Fruit fly (Drosophila melanogaster) whole organism, embryonic: Measurements from ENCODE around the gene CG34290.

Experiments used
- Abd-B ChIP-seq: fragments of 200-800 bp; sonication (Bioruptor generic); optimal IDR thresholded peaks from 2 replicates; lab custom pipeline; 2018; ENCODE audit warnings: missing biosample characterization, mild to moderate bottlenecking, missing genetic modification characterization, moderate library complexity
- CG10274 ChIP-seq: fragments of 200-800 bp; sonication (Bioruptor generic); optimal IDR thresholded peaks from 3 replicates; lab custom pipeline; 2017; ENCODE audit warnings: missing biosample characterization, mild to moderate bottlenecking, missing genetic modification characterization
- CG10565 ChIP-seq: fragments of 200-800 bp; sonication (Bioruptor generic); optimal IDR thresholded peaks from 3 replicates; lab custom pipeline; 2016; ENCODE audit warnings: missing biosample characterization, mild to moderate bottlenecking, missing genetic modification characterization
- CG10979 ChIP-seq: fragments of 200-800 bp; sonication (Bioruptor generic); optimal IDR thresholded peaks from 2 replicates; lab custom pipeline; 2018; ENCODE audit warnings: missing biosample characterization, mild to moderate bottlenecking, missing genetic modification characterization, moderate library complexity
- CG11695 ChIP-seq: fragments of 200-800 bp; sonication (Bioruptor generic); IDR thresholded peaks from 3 replicates; pipeline ENCODE4 v1.3.6; 2022; ENCODE audit warnings: missing biosample characterization, missing genetic modification characterization
- CG13775 ChIP-seq: fragments of 200-800 bp; sonication (Bioruptor generic); optimal IDR thresholded peaks from 3 replicates; lab custom pipeline; 2017; ENCODE audit warnings: missing biosample characterization, mild to moderate bottlenecking, missing genetic modification characterization
- CG15011 ChIP-seq: fragments of 200-800 bp; sonication (Bioruptor generic); optimal IDR thresholded peaks from 3 replicates; lab custom pipeline; 2018; ENCODE audit warnings: missing biosample characterization, mild to moderate bottlenecking, missing genetic modification characterization
- CG1602 ChIP-seq: fragments of 200-800 bp; sonication (Bioruptor generic); optimal IDR thresholded peaks from 3 replicates; lab custom pipeline; 2016; ENCODE audit warnings: missing biosample characterization, missing genetic modification characterization
- CG16863 ChIP-seq: fragments of 200-800 bp; sonication (Bioruptor generic); optimal IDR thresholded peaks from 3 replicates; lab custom pipeline; 2016; ENCODE audit warnings: missing biosample characterization, missing genetic modification characterization
- CG17359 ChIP-seq: fragments of 200-800 bp; sonication (Bioruptor generic); optimal IDR thresholded peaks from 3 replicates; lab custom pipeline; 2018; ENCODE audit warnings: missing biosample characterization, mild to moderate bottlenecking, missing genetic modification characterization, moderate library complexity
- CG17385 ChIP-seq: fragments of 200-800 bp; sonication (Bioruptor generic); optimal IDR thresholded peaks from 3 replicates; lab custom pipeline; 2018; ENCODE audit warnings: missing biosample characterization, mild to moderate bottlenecking, missing genetic modification characterization
- CG17912 ChIP-seq: fragments of 200-800 bp; sonication (Bioruptor generic); optimal IDR thresholded peaks from 2 replicates; lab custom pipeline; 2018; ENCODE audit warnings: missing biosample characterization, mild to moderate bottlenecking, missing genetic modification characterization
- CG18599 ChIP-seq: fragments of 200-800 bp; sonication (Bioruptor generic); optimal IDR thresholded peaks from 3 replicates; lab custom pipeline; 2017; ENCODE audit warnings: missing biosample characterization, missing genetic modification characterization, mild to moderate bottlenecking, moderate library complexity, missing genetic modification reagents
- CG3726 ChIP-seq: fragments of 200-800 bp; sonication (Bioruptor generic); IDR thresholded peaks from 3 replicates; pipeline ENCODE4, ENCODE4 v1.3.6; 2022; ENCODE audit warnings: missing biosample characterization, missing genetic modification characterization
- CG43689 ChIP-seq: fragments of 200-800 bp; sonication (Bioruptor generic); IDR thresholded peaks from 2 replicates; pipeline ENCODE4 v1.3.6; 2022; ENCODE audit warnings: missing biosample characterization, missing genetic modification characterization
- CG6272 ChIP-seq: fragments of 200-800 bp; sonication (Bioruptor generic); IDR thresholded peaks from 2 replicates; pipeline ENCODE4 v1.3.6; 2022; ENCODE audit warnings: missing biosample characterization, missing genetic modification characterization
- CG8388 ChIP-seq: fragments of 200-800 bp; sonication (Bioruptor generic); optimal IDR thresholded peaks from 2 replicates; lab custom pipeline; 2019; ENCODE audit warnings: missing biosample characterization, mild to moderate bottlenecking, missing genetic modification characterization, moderate library complexity
- Camta ChIP-seq: fragments of 200-800 bp; sonication (Bioruptor generic); optimal IDR thresholded peaks from 2 replicates; lab custom pipeline; 2016; ENCODE audit warnings: missing biosample characterization, missing genetic modification characterization
- D ChIP-seq, 2 experiments: fragments of 200-800 bp in 1 of 2; fragments of >200 bp in 1 of 2; sonication (Bioruptor generic) in 1 of 2; optimal IDR thresholded peaks; 2 replicates in 1 of 2; 3 replicates in 1 of 2; lab custom pipeline; 2017; ENCODE audit warnings: mild to moderate bottlenecking in 1 of 2, missing biosample characterization in 1 of 2, missing genetic modification characterization in 1 of 2, missing genetic modification reagents in 1 of 2
- Gug ChIP-seq: fragments of 200-800 bp; sonication (Bioruptor generic); IDR thresholded peaks from 4 replicates; pipeline ENCODE4 v1.3.6; 2022; ENCODE audit warnings: missing biosample characterization, missing genetic modification characterization
- HHEX ChIP-seq: fragments of 200-800 bp; sonication (Bioruptor generic); optimal IDR thresholded peaks from 3 replicates; lab custom pipeline; 2017; ENCODE audit warnings: missing biosample characterization, mild to moderate bottlenecking, missing genetic modification characterization, missing genetic modification reagents
- Hmr ChIP-seq: fragments of 200-800 bp; sonication (Bioruptor generic); optimal IDR thresholded peaks from 3 replicates; lab custom pipeline; 2017; ENCODE audit warnings: mild to moderate bottlenecking, missing biosample characterization, missing genetic modification reagents, missing genetic modification characterization
- Hmx ChIP-seq: fragments of 200-800 bp; sonication (Bioruptor generic); optimal IDR thresholded peaks from 2 replicates; lab custom pipeline; 2016; ENCODE audit warnings: missing biosample characterization, missing genetic modification characterization
- Med ChIP-seq: fragments of 200-800 bp; sonication (Bioruptor generic); peaks from one replicate; lab custom pipeline; 2016; ENCODE audit warnings: missing biosample characterization, missing genetic modification characterization, mild to moderate bottlenecking, inconsistent platforms, moderate library complexity
- Ravus ChIP-seq: fragments of 200-800 bp; sonication (Bioruptor generic); IDR thresholded peaks from 2 replicates; pipeline ENCODE4 v1.3.6; 2022; ENCODE audit warnings: missing biosample characterization, missing genetic modification characterization
- Ssrp ChIP-seq: fragments of 200-800 bp; sonication (Bioruptor generic); optimal IDR thresholded peaks from 2 replicates; lab custom pipeline; 2018; ENCODE audit warnings: missing biosample characterization, mild to moderate bottlenecking, missing genetic modification characterization, moderate library complexity
- ab ChIP-seq: fragments of 200-800 bp; sonication (Bioruptor generic); optimal IDR thresholded peaks from 2 replicates; lab custom pipeline; 2016; ENCODE audit warnings: missing biosample characterization, missing genetic modification characterization
- cg ChIP-seq: fragments of 200-800 bp; sonication (Bioruptor generic); optimal IDR thresholded peaks from 3 replicates; lab custom pipeline; 2019; ENCODE audit warnings: missing biosample characterization, mild to moderate bottlenecking, missing genetic modification characterization, moderate library complexity
- chn ChIP-seq: fragments of 200-800 bp; sonication (Bioruptor generic); optimal IDR thresholded peaks from 2 replicates; lab custom pipeline; 2016; ENCODE audit warnings: missing biosample characterization, missing genetic modification characterization
- kni ChIP-seq: fragments of 200-800 bp; sonication (Bioruptor generic); optimal IDR thresholded peaks from 3 replicates; lab custom pipeline; 2017; ENCODE audit warnings: mild to moderate bottlenecking, missing biosample characterization, missing genetic modification reagents, missing genetic modification characterization
- maf-S ChIP-seq: fragments of 200-800 bp; sonication (Bioruptor generic); optimal IDR thresholded peaks from 2 replicates; lab custom pipeline; 2016; ENCODE audit warnings: missing biosample characterization, missing genetic modification characterization
- pum ChIP-seq: fragments of 200-800 bp; sonication (Bioruptor generic); optimal IDR thresholded peaks from 2 replicates; lab custom pipeline; 2016; ENCODE audit warnings: missing biosample characterization, missing genetic modification characterization
- schlank ChIP-seq: fragments of 200-800 bp; sonication (Bioruptor generic); optimal IDR thresholded peaks from 2 replicates; lab custom pipeline; 2018; ENCODE audit warnings: missing biosample characterization, mild to moderate bottlenecking, missing genetic modification characterization
- shn ChIP-seq: fragments of 200-800 bp; sonication (Bioruptor generic); optimal IDR thresholded peaks from 3 replicates; lab custom pipeline; 2016; ENCODE audit warnings: missing biosample characterization, missing genetic modification characterization

Gene CG34290

dm6 chr3R:24252494-24252893, 37.1 kb downstream of the CG34290 start, which contains the start of gene beta-PheRS (continued):
- TF ChIP-seq D (optimal IDR thresholded peaks at IDR 0.05; lab: Kevin White, UChicago) (no peak), D (GFP tag; optimal IDR thresholded peaks at IDR 0.05; lab: Kevin White, UChicago) (no peak), CG10274 (GFP tag; lab: Kevin White, UChicago) (no peak), CG16863 (GFP tag; lab: Kevin White, UChicago) (peak; percentile 13), maf-S (GFP tag; lab: Kevin White, UChicago) (peak; percentile 47), CG8388 (peak; percentile 86), CG10979 (peak; percentile 42), CG11695 (GFP tag; lab: Robert Waterston, UW) (no peak), CG10565 (no peak), schlank (tag; lab: Kevin White, UChicago) (no peak), pum (GFP tag; lab: Kevin White, UChicago) (peak; percentile 8), CG17912 (GFP tag; lab: Kevin White, UChicago) (peak; percentile 59), CG18599 (no peak), CG17385 (no peak), chn (GFP tag; lab: Kevin White, UChicago) (peak; percentile 34), CG1602 (peak; percentile 26), Ssrp (tag; lab: Kevin White, UChicago) (peak; percentile 23), Camta (GFP tag; lab: Kevin White, UChicago) (peak; percentile 35), Med (GFP tag; lab: Kevin White, UChicago) (peak; percentile 95), kni (GFP tag; lab: Kevin White, UChicago) (no peak), cg (GFP tag; lab: Kevin White, UChicago) (no peak), HHEX (no peak), Hmr (GFP tag; lab: Kevin White, UChicago) (no peak), CG6272 (GFP tag; lab: Robert Waterston, UW) (peak; percentile 48; the same call in 1 of the 2 replicates), shn (GFP tag; lab: Kevin White, UChicago) (peak; percentile 51), CG13775 (peak; percentile 58), CG15011 (GFP tag; lab: Kevin White, UChicago) (no peak), CG3726 (GFP tag; lab: Robert Waterston, UW) (no peak), CG43689 (GFP tag; lab: Robert Waterston, UW) (no peak), ab (no peak), CG17359 (no peak), Hmx (GFP tag; lab: Kevin White, UChicago) (no peak), Ravus (GFP tag; lab: Robert Waterston, UW) (no peak), Abd-B (GFP tag; lab: Kevin White, UChicago) (no peak), Gug (peak; percentile 53; the same call in 1 of the 4 replicates)
